Worm (Caenorhabditis elegans) whole organism, L4 larva: ENCODE results near the gene H40L08.8.

Experiments used
- F10B5.3 ChIP-seq: sonication (generic microtip); optimal IDR thresholded peaks from 2 replicates; lab custom pipeline; 2016; ENCODE audit warnings: mild to moderate bottlenecking, missing genetic modification characterization, missing compliant biosample characterization
- F26F4.8 ChIP-seq: fragments of 200-800 bp; sonication (Bioruptor generic); conservative IDR thresholded peaks from 2 replicates; pipeline ENCODE4 v1.3.6; 2022; ENCODE audit warnings: missing genetic modification characterization, missing compliant biosample characterization
- F37D6.2 ChIP-seq: sonication (generic microtip); optimal IDR thresholded peaks from 2 replicates; lab custom pipeline; 2016; ENCODE audit warnings: mild to moderate bottlenecking, missing genetic modification characterization, missing compliant biosample characterization
- F49E8.2 ChIP-seq: sonication (generic microtip); optimal IDR thresholded peaks from 2 replicates; lab custom pipeline; 2016; ENCODE audit warnings: missing compliant biosample characterization, mild to moderate bottlenecking, missing genetic modification characterization, borderline replicate concordance
- Y75B8A.6 ChIP-seq: fragments of 200-800 bp; sonication (Bioruptor generic); IDR thresholded peaks from 2 replicates; pipeline ENCODE4 v1.3.6; 2022; ENCODE audit warnings: missing genetic modification reagents, missing genetic modification characterization, missing compliant biosample characterization
- ZK337.2 ChIP-seq: fragments of 200-800 bp; sonication (Bioruptor generic); IDR thresholded peaks from 2 replicates; pipeline ENCODE4 v1.3.6; 2022; ENCODE audit warnings: missing genetic modification reagents, missing genetic modification characterization, missing compliant biosample characterization
- aly-2 ChIP-seq: sonication (generic microtip); optimal IDR thresholded peaks from 2 replicates; lab custom pipeline; 2018; ENCODE audit warnings: missing biosample characterization, missing genetic modification characterization
- ama-1 ChIP-seq: fragments of 150-350 bp; optimal IDR thresholded peaks from 2 replicates; lab custom pipeline; 2014; ENCODE audit warnings: inconsistent platforms, mixed read lengths
- ceh-28 ChIP-seq: fragments of 150-350 bp; optimal IDR thresholded peaks from 2 replicates; lab custom pipeline; 2014; ENCODE audit warnings: missing biosample characterization, missing genetic modification reagents, missing genetic modification characterization
- ceh-32 ChIP-seq: sonication (generic microtip); optimal IDR thresholded peaks from 2 replicates; lab custom pipeline; 2016; ENCODE audit warnings: mild to moderate bottlenecking, missing genetic modification characterization, missing compliant biosample characterization; ENCODE audit not compliant: poor library complexity
- ceh-44 ChIP-seq: fragments of 200-800 bp; sonication (Bioruptor generic); IDR thresholded peaks from 2 replicates; pipeline ENCODE4 v1.3.6; 2022; ENCODE audit warnings: missing genetic modification reagents, missing genetic modification characterization, missing compliant biosample characterization
- ces-1 ChIP-seq: fragments of 150-350 bp; sonication (generic microtip); optimal IDR thresholded peaks from 4 replicates; lab custom pipeline; 2014; ENCODE audit warnings: missing biosample characterization, missing genetic modification reagents, missing genetic modification characterization
- ctbp-1 ChIP-seq: fragments of 200-800 bp; sonication (Bioruptor generic); IDR thresholded peaks from 2 replicates; pipeline ENCODE4 v1.3.6; 2022; ENCODE audit warnings: missing genetic modification reagents, missing genetic modification characterization, missing compliant biosample characterization
- daf-12 ChIP-seq: fragments of 150-350 bp; optimal IDR thresholded peaks from 2 replicates; lab custom pipeline; 2014; ENCODE audit warnings: missing biosample characterization, missing genetic modification reagents, missing genetic modification characterization
- dmd-6 ChIP-seq: fragments of 200-800 bp; sonication (Bioruptor generic); IDR thresholded peaks from 2 replicates; pipeline ENCODE4 v1.3.6; 2022; ENCODE audit warnings: missing genetic modification reagents, missing genetic modification characterization, missing compliant biosample characterization
- dmd-9 ChIP-seq: fragments of 200-800 bp; sonication (Bioruptor generic); IDR thresholded peaks from 2 replicates; pipeline ENCODE4 v1.3.6; 2022; ENCODE audit warnings: missing genetic modification reagents, missing genetic modification characterization, missing compliant biosample characterization
- egl-43 ChIP-seq: fragments of 200-800 bp; sonication (Bioruptor generic); IDR thresholded peaks from 2 replicates; pipeline ENCODE4 v1.3.6; 2022; ENCODE audit warnings: missing genetic modification reagents, missing genetic modification characterization, missing compliant biosample characterization
- fos-1 ChIP-seq: fragments of 150-350 bp; optimal IDR thresholded peaks from 2 replicates; lab custom pipeline; 2014; ENCODE audit warnings: missing biosample characterization, missing genetic modification characterization
- hlh-11 ChIP-seq: fragments of 200-800 bp; sonication (Bioruptor generic); optimal IDR thresholded peaks from 2 replicates; lab custom pipeline; 2018; ENCODE audit warnings: mild to moderate bottlenecking, missing genetic modification characterization, missing compliant biosample characterization
- hlh-30 ChIP-seq: sonication (generic microtip); optimal IDR thresholded peaks from 2 replicates; lab custom pipeline; 2017; ENCODE audit warnings: antibody characterized with exemption, mild to moderate bottlenecking, missing genetic modification characterization, missing compliant biosample characterization; ENCODE audit not compliant: insufficient read depth
- lim-7 ChIP-seq: fragments of 200-800 bp; sonication (Bioruptor generic); IDR thresholded peaks from 2 replicates; pipeline ENCODE4 v1.3.6; 2022; ENCODE audit warnings: missing genetic modification characterization, missing compliant biosample characterization
- lin-13 ChIP-seq: fragments of 150-350 bp; optimal IDR thresholded peaks from 2 replicates; lab custom pipeline; 2014; ENCODE audit warnings: missing biosample characterization, missing genetic modification reagents, missing genetic modification characterization
- lir-3 ChIP-seq: sonication (generic microtip); optimal IDR thresholded peaks from 2 replicates; lab custom pipeline; 2016; ENCODE audit warnings: mild to moderate bottlenecking, missing genetic modification characterization, missing compliant biosample characterization
- madf-9 ChIP-seq: fragments of 200-800 bp; sonication (Bioruptor generic); conservative IDR thresholded peaks from 2 replicates; pipeline ENCODE4 v1.3.6; 2022; ENCODE audit warnings: missing genetic modification reagents, missing genetic modification characterization, missing compliant biosample characterization
- mep-1 ChIP-seq: fragments of 150-350 bp; sonication (generic microtip); optimal IDR thresholded peaks from 3 replicates; lab custom pipeline; 2014; ENCODE audit warnings: missing biosample characterization, missing genetic modification characterization
- mes-2 ChIP-seq: sonication (generic microtip); optimal IDR thresholded peaks from 2 replicates; lab custom pipeline; 2016; ENCODE audit warnings: missing genotype, mild to moderate bottlenecking, missing genetic modification characterization, missing compliant biosample characterization; ENCODE audit not compliant: poor library complexity, severe bottlenecking
- nhr-10 ChIP-seq: fragments of 150-350 bp; optimal IDR thresholded peaks from 2 replicates; lab custom pipeline; 2014; ENCODE audit warnings: missing biosample characterization, missing genetic modification characterization
- nhr-11 ChIP-seq: fragments of 150-350 bp; optimal IDR thresholded peaks from 2 replicates; lab custom pipeline; 2014; ENCODE audit warnings: missing biosample characterization, missing genetic modification characterization
- nhr-237 ChIP-seq: sonication (generic microtip); optimal IDR thresholded peaks from 2 replicates; lab custom pipeline; 2017; ENCODE audit warnings: missing biosample characterization, missing genetic modification characterization
- nhr-25 ChIP-seq: sonication (generic microtip); optimal IDR thresholded peaks from 2 replicates; lab custom pipeline; 2017; ENCODE audit warnings: missing genetic modification characterization, mild to moderate bottlenecking, missing compliant biosample characterization, antibody characterized with exemption, moderate library complexity, borderline replicate concordance; ENCODE audit not compliant: insufficient read depth
- nhr-41 ChIP-seq: fragments of 200-800 bp; sonication (Bioruptor generic); IDR thresholded peaks from 2 replicates; pipeline ENCODE4 v1.3.6; 2022; ENCODE audit warnings: missing genetic modification reagents, missing genetic modification characterization, missing compliant biosample characterization
- nhr-42 ChIP-seq: fragments of 200-800 bp; sonication (Bioruptor generic); IDR thresholded peaks from 2 replicates; pipeline ENCODE4 v1.3.6; 2022; ENCODE audit warnings: missing genetic modification characterization, missing compliant biosample characterization
- nhr-48 ChIP-seq: sonication (generic microtip); optimal IDR thresholded peaks from 2 replicates; lab custom pipeline; 2016; ENCODE audit warnings: mild to moderate bottlenecking, missing genetic modification characterization, missing compliant biosample characterization
- nhr-77 ChIP-seq: fragments of 150-350 bp; optimal IDR thresholded peaks from 2 replicates; lab custom pipeline; 2014; ENCODE audit warnings: missing biosample characterization, missing genetic modification characterization
- pha-4 ChIP-seq, 2 experiments: fragments of 150-350 bp in 1 of 2; fragments of 200-800 bp in 1 of 2; sonication (Bioruptor generic) in 1 of 2; IDR thresholded peaks in 1 of 2; optimal IDR thresholded peaks in 1 of 2; 2 replicates each; pipeline versions ENCODE4 v1.3.6 to Lab custom; 2014 to 2022; ENCODE audit warnings: missing genetic modification characterization in 2 of 2, missing genetic modification reagents in 2 of 2, missing biosample characterization in 1 of 2, missing compliant biosample characterization in 1 of 2
- rbr-2 ChIP-seq: sonication (generic microtip); optimal IDR thresholded peaks from 2 replicates; lab custom pipeline; 2016; ENCODE audit warnings: missing genotype, missing genetic modification characterization, missing compliant biosample characterization
- skn-1 ChIP-seq: fragments of 150-350 bp; optimal IDR thresholded peaks from 2 replicates; lab custom pipeline; 2014; ENCODE audit warnings: missing biosample characterization, missing genetic modification characterization
- snpc-1.2 ChIP-seq: fragments of 200-800 bp; sonication (Bioruptor generic); IDR thresholded peaks from 2 replicates; pipeline ENCODE4 v1.3.6; 2022; ENCODE audit warnings: missing genetic modification reagents, missing genetic modification characterization, missing compliant biosample characterization
- spr-1 ChIP-seq: sonication (generic microtip); optimal IDR thresholded peaks from 2 replicates; lab custom pipeline; 2016; ENCODE audit warnings: mild to moderate bottlenecking, missing genetic modification characterization, missing compliant biosample characterization
- spr-3 ChIP-seq: fragments of 200-800 bp; sonication (Bioruptor generic); optimal IDR thresholded peaks from 2 replicates; lab custom pipeline; 2018; ENCODE audit warnings: mild to moderate bottlenecking, missing genetic modification characterization, missing compliant biosample characterization
- tag-97 ChIP-seq: fragments of 200-800 bp; sonication (Bioruptor generic); IDR thresholded peaks from 2 replicates; pipeline ENCODE4 v1.3.6; 2022; ENCODE audit warnings: missing genetic modification characterization, missing compliant biosample characterization
- tra-1 ChIP-seq: fragments of 200-800 bp; sonication (Bioruptor generic); IDR thresholded peaks from 2 replicates; pipeline ENCODE4 v1.3.6; 2022; ENCODE audit warnings: missing genetic modification reagents, missing genetic modification characterization, missing compliant biosample characterization
- unc-39 ChIP-seq: sonication (generic microtip); optimal IDR thresholded peaks from 2 replicates; lab custom pipeline; 2017; ENCODE audit warnings: missing biosample characterization, missing genetic modification characterization
- unc-62 ChIP-seq, 3 experiments: fragments of 150-350 bp in 1 of 3; sonication (generic microtip); optimal IDR thresholded peaks in 2 of 3; peaks in 1 of 3; 1 replicate in 1 of 3; 2 replicates in 2 of 3; lab custom pipeline; 2014 to 2017; ENCODE audit warnings: missing biosample characterization in 3 of 3, missing genetic modification characterization in 3 of 3, missing genetic modification reagents in 3 of 3, missing genotype in 1 of 3
- vab-7 ChIP-seq: fragments of 200-800 bp; sonication (Bioruptor generic); IDR thresholded peaks from 2 replicates; pipeline ENCODE4 v1.3.6; 2022; ENCODE audit warnings: missing genetic modification reagents, missing genetic modification characterization, missing compliant biosample characterization
- zfp-2 ChIP-seq: sonication (generic microtip); optimal IDR thresholded peaks from 2 replicates; lab custom pipeline; 2016; ENCODE audit warnings: mild to moderate bottlenecking, missing genetic modification characterization, missing compliant biosample characterization
- zip-11 ChIP-seq: fragments of 200-800 bp; sonication (Bioruptor generic); IDR thresholded peaks from 2 replicates; pipeline ENCODE4 v1.3.6; 2022; ENCODE audit warnings: missing genetic modification characterization, missing compliant biosample characterization
- zip-2 ChIP-seq: fragments of 150-350 bp; optimal IDR thresholded peaks from 2 replicates; lab custom pipeline; 2014; ENCODE audit warnings: missing biosample characterization, missing genetic modification characterization

Gene H40L08.8

ce11 chrX:15041340-15041739 lies 36.1 kb downstream of the H40L08.8 start:
- TF ChIP-seq ctbp-1: no peak
- TF ChIP-seq ces-1: peak; percentile 37

ce11 chrX:15040552-15041080 lies 36.8 kb downstream of the H40L08.8 start, which contains the start of gene C18B12.4:
Gene C18B12.4, minus strand, starts transcription at chrX:15040602.
- TF ChIP-seq snpc-1.2 (GFP tag; lab: Robert Waterston, UW) (no peak), nhr-237 (no peak), lin-13 (peak; percentile 93), tag-97 (GFP tag; lab: Robert Waterston, UW) (no peak), nhr-42 (peak; percentile 90), unc-62 (GFP tag; optimal IDR thresholded peaks at IDR 0.05 in 1 of 2; lab: Kevin White, UChicago) (peak in 1 of 2 experiments; percentile 98), unc-62 (tag; optimal IDR thresholded peaks at IDR 0.05; lab: Kevin White, UChicago) (no peak), dmd-9 (GFP tag; lab: Robert Waterston, UW) (no peak), aly-2 (tag; lab: Kevin White, UChicago) (no peak), mes-2 (tag; lab: Kevin White, UChicago) (peak; percentile 72), nhr-41 (GFP tag; lab: Robert Waterston, UW) (0 out of 2 replicates have a peak, but pooled peaks have one; percentile 67), nhr-11 (peak; percentile 95), rbr-2 (tag; lab: Kevin White, UChicago) (peak; percentile 84), madf-9 (GFP tag; lab: Robert Waterston, UW) (peak; percentile 77; the same call in 1 of the 2 replicates), zip-11 (no peak), F49E8.2 (tag; lab: Kevin White, UChicago) (no peak), ZK337.2 (GFP tag; lab: Robert Waterston, UW) (no peak), Y75B8A.6 (GFP tag; lab: Robert Waterston, UW) (no peak), ceh-32 (tag; lab: Kevin White, UChicago) (no peak), dmd-6 (GFP tag; lab: Robert Waterston, UW) (peak; percentile 90), unc-39 (no peak), hlh-30 (peak; percentile 100), egl-43 (GFP tag; lab: Robert Waterston, UW) (no peak; the same call in 1 of the 2 replicates), nhr-48 (tag; lab: Kevin White, UChicago) (peak; percentile 76), fos-1 (tag; lab: Kevin White, UChicago) (no peak), F10B5.3 (no peak), nhr-25 (peak; percentile 87), ama-1 (lab: Kevin White, UChicago) (peak; percentile 78), tra-1 (GFP tag; lab: Robert Waterston, UW) (peak; percentile 83), mep-1 (peak; percentile 93), pha-4 (GFP tag; IDR thresholded peaks at IDR 0.05; lab: Robert Waterston, UW) (peak; percentile 40), pha-4 (tag; optimal IDR thresholded peaks at IDR 0.05; lab: Kevin White, UChicago) (peak; percentile 3), ceh-44 (GFP tag; lab: Robert Waterston, UW) (no peak), skn-1 (tag; lab: Kevin White, UChicago) (no peak), lir-3 (no peak), ceh-28 (tag; lab: Kevin White, UChicago) (peak; percentile 45), spr-1 (peak; percentile 27), zfp-2 (tag; lab: Kevin White, UChicago) (peak; percentile 58), F37D6.2 (tag; lab: Kevin White, UChicago) (peak; percentile 44), hlh-11 (peak; percentile 98), F26F4.8 (GFP tag; lab: Robert Waterston, UW) (no peak), nhr-10 (tag; lab: Kevin White, UChicago) (no peak), daf-12 (tag; lab: Kevin White, UChicago) (no peak), vab-7 (GFP tag; lab: Robert Waterston, UW) (peak; percentile 68), spr-3 (GFP tag; lab: Kevin White, UChicago) (no peak), nhr-77 (peak; percentile 94), ctbp-1 (peak; percentile 52; the same call in 1 of the 2 replicates), lim-7 (no peak), zip-2 (tag; lab: Kevin White, UChicago) (no peak)
